Worm (Caenorhabditis elegans) whole organism, midembryonic: ENCODE measurements around the gene C15H7.3.

Experiments
- T22C8.4 ChIP-seq: fragments of 200-800 bp; sonication (Bioruptor generic); IDR thresholded peaks from 2 replicates; pipeline ENCODE4 v1.3.6; 2022; ENCODE audit warnings: missing genetic modification characterization, missing compliant biosample characterization
- cog-1 ChIP-seq: sonication (generic microtip); optimal IDR thresholded peaks from 2 replicates; lab custom pipeline; 2016; ENCODE audit warnings: missing genetic modification characterization, missing compliant biosample characterization
- flt-1 ChIP-seq: fragments of 200-800 bp; sonication (Bioruptor generic); IDR thresholded peaks from 2 replicates; pipeline ENCODE4 v1.3.6; 2022; ENCODE audit warnings: missing genetic modification characterization, missing compliant biosample characterization
- klf-2 ChIP-seq: fragments of 200-800 bp; sonication (Bioruptor generic); conservative IDR thresholded peaks from 2 replicates; pipeline ENCODE4 v1.3.6; 2022; ENCODE audit warnings: missing genetic modification reagents, missing genetic modification characterization, missing compliant biosample characterization
- med-1 ChIP-seq: sonication (generic microtip); optimal IDR thresholded peaks from 2 replicates; lab custom pipeline; 2017; ENCODE audit warnings: missing genetic modification characterization, mild to moderate bottlenecking, missing compliant biosample characterization, antibody characterized with exemption, missing genetic modification reagents; ENCODE audit not compliant: insufficient read depth
- ref-1 ChIP-seq: fragments of 200-800 bp; sonication (Bioruptor generic); conservative IDR thresholded peaks from 2 replicates; pipeline ENCODE4 v1.3.6; 2022; ENCODE audit warnings: missing genetic modification reagents, missing genetic modification characterization, missing compliant biosample characterization
- tab-1 ChIP-seq: fragments of 200-800 bp; sonication (Bioruptor generic); IDR thresholded peaks from 2 replicates; pipeline ENCODE4 v1.3.6; 2022; ENCODE audit warnings: missing genetic modification characterization, missing compliant biosample characterization
- ztf-23 ChIP-seq: fragments of 200-800 bp; sonication (Bioruptor generic); IDR thresholded peaks from 2 replicates; pipeline ENCODE4 v1.3.6; 2022; ENCODE audit warnings: missing genetic modification reagents, missing genetic modification characterization, missing compliant biosample characterization
- ztf-29 ChIP-seq: fragments of 200-800 bp; sonication (Bioruptor generic); IDR thresholded peaks from 2 replicates; pipeline ENCODE4 v1.3.6; 2022; ENCODE audit warnings: missing genetic modification reagents, missing genetic modification characterization, missing compliant biosample characterization

DNA sequence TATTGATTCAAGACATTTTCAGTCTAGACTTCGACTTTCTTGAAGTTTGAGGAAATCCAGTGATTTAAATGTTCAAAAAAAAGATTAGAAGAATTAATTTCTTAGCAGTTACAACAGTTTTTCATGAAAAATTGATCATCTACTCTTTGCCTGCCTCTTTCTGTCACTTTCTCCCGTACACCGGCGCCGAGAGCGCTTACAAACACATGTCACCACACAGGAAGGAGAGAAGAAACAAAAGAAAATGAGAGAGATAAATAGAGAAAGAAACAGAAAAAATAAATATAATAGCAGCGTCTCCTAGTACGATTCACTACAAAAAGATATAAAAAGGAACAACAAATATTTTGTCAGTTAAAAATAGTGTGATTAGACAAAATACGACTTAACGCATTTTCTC is 14.9 kb upstream of the C15H7.3 start:
- TF ChIP-seq med-1 (GFP tag; lab: Kevin White, UChicago), result no peak
- no peak for TF ChIP-seq flt-1
- TF ChIP-seq ztf-23 (GFP tag; lab: Robert Waterston, UW), result no peak
- TF ChIP-seq cog-1 (tag; lab: Kevin White, UChicago), result no peak
- TF ChIP-seq klf-2 (GFP tag; lab: Robert Waterston, UW), result no peak
- no peak for TF ChIP-seq ref-1 (GFP tag; lab: Robert Waterston, UW)
- TF ChIP-seq ztf-29 (GFP tag; lab: Robert Waterston, UW), result no peak
- no peak for TF ChIP-seq T22C8.4 (GFP tag; lab: Robert Waterston, UW)
- TF ChIP-seq tab-1 (GFP tag; lab: Robert Waterston, UW), result no peak
